Worm (Caenorhabditis elegans): Measurements from ENCODE around the gene sax-1.

ce11 chrX:3623162-3623561 is 26.8 kb downstream of the sax-1 start, which contains the start of gene C18B2.2:
- TF ChIP-seq nhr-12 (tag; optimal IDR thresholded peaks at IDR 0.05) (no peak), unc-39 (tag; optimal IDR thresholded peaks at IDR 0.05) (no peak), flh-1 (GFP tag; optimal IDR thresholded peaks at IDR 0.05) (no peak), lsy-2 (tag; optimal IDR thresholded peaks at IDR 0.05) (no peak)

All from whole organism, mixed stage, embryonic.